Worm (Caenorhabditis elegans): ENCODE measurements around the gene mnm-2.

Gene mnm-2

DNA sequence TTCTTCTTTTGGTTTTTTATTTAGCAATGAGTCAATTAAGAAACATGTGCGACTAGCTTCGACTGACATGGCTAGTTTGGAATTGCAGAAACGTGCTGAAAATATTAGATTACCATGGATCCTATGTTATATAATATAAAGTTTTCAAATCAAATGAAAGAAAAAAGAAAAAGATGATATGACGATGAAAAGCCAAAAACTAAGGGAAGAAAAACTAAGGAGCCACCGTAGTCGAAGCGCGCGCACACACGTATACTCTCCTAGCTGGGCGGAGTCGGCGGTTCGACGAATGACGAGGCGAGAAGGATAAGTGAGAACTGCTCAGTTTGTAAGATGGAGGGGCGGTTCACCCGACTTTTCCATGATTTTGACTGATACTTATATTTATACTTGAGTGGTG, at the start of gene mnm-2:
Gene mnm-2 (minus strand): TSS at position 101 of the 400 bp plus-strand sequence.
- TF ChIP-seq nhr-80 (tag; optimal IDR thresholded peaks at IDR 0.05) (no peak), lir-1 (GFP tag; conservative IDR thresholded peaks at IDR 0.05) (no peak), nfya-1 (tag; optimal IDR thresholded peaks at IDR 0.05; ENCODE audit: borderline replicate concordance, insufficient read depth) (no peak), madf-6 (GFP tag; IDR thresholded peaks at IDR 0.05) (no peak)

DNA sequence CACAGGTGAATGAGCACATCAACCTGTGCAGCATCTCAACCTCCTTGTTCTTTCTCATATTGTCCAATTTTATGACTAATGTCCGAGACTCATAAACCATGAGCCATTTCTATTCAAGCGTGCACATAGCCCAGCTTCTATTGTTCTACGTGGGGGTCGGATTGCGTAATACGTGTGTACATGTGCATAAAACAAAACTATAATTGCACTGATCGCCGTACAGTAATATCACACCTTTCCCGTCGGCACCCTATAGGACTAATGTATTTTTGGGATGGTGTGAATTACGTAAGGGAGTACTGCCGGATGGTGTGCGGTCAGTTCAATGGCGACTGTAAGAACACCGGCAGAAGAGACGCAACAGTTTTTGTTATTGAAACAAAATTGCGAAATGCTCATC, 45.2 kb upstream of the mnm-2 start:
- TF ChIP-seq ztf-26 (tag; optimal IDR thresholded peaks at IDR 0.05) (no peak), Y79H2A.3 (GFP tag; conservative IDR thresholded peaks at IDR 0.05) (no peak), ztf-28 (GFP tag; IDR thresholded peaks at IDR 0.05) (no peak), ztf-3 (GFP tag; optimal IDR thresholded peaks at IDR 0.05) (no peak), ceh-27 (GFP tag; optimal IDR thresholded peaks at IDR 0.05) (no peak), madf-3 (GFP tag; IDR thresholded peaks at IDR 0.05) (no peak), nhr-80 (tag; optimal IDR thresholded peaks at IDR 0.05) (no peak), zfh-2 (GFP tag; conservative IDR thresholded peaks at IDR 0.05) (no peak), madf-6 (GFP tag; IDR thresholded peaks at IDR 0.05) (no peak), Y53F4B.3 (GFP tag; IDR thresholded peaks at IDR 0.05) (no peak), mel-28 (tag; optimal IDR thresholded peaks at IDR 0.05; ENCODE audit: borderline replicate concordance) (no peak), D2030.7 (GFP tag; IDR thresholded peaks at IDR 0.05) (no peak), rec-8 (tag; optimal IDR thresholded peaks at IDR 0.05) (no peak), mcd-1 (GFP tag; IDR thresholded peaks at IDR 0.05) (no peak), pha-4 (tag; optimal IDR thresholded peaks at IDR 0.05) (no peak), snpc-3.4 (tag; optimal IDR thresholded peaks at IDR 0.05) (no peak), nfya-2 (GFP tag; IDR thresholded peaks at IDR 0.05) (no peak)

DNA sequence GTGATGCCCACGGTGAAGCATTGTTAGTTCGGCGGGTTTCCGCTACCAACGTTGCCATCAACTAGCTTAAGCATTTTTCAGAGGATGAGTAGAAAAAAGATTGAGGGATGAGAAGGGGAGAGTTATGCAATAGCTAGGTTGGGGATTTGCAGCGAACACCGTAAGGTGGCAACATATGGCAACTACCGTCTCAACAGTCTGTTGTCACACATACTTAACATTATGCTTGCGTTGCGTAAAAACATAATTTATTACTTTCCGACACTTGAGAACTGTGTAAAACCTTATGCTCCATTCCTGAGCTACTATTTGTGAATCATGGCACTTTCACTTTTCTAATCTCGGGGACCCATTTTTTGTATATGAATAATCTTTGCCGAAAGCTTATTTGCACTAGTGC, 42.0 kb upstream of the mnm-2 start:
- no peak for TF ChIP-seq mxl-1 (tag; optimal IDR thresholded peaks at IDR 0.05)
- TF ChIP-seq dox-1 (GFP tag; IDR thresholded peaks at IDR 0.05) = no peak
- TF ChIP-seq lin-40 (tag; optimal IDR thresholded peaks at IDR 0.05) = no peak
- TF ChIP-seq nhr-120 (GFP tag; IDR thresholded peaks at IDR 0.05) = no peak
- TF ChIP-seq K11D2.4 (GFP tag; IDR thresholded peaks at IDR 0.05) = no peak
- TF ChIP-seq nhr-27 (tag; optimal IDR thresholded peaks at IDR 0.05) = no peak
- no peak for TF ChIP-seq D2030.7 (GFP tag; IDR thresholded peaks at IDR 0.05)
- no peak for TF ChIP-seq attf-3 (GFP tag; conservative IDR thresholded peaks at IDR 0.05)
- TF ChIP-seq athp-1 (tag; optimal IDR thresholded peaks at IDR 0.05) = no peak
- TF ChIP-seq B0035.1 (tag; optimal IDR thresholded peaks at IDR 0.05) = no peak
- no peak for TF ChIP-seq ztf-28 (GFP tag; IDR thresholded peaks at IDR 0.05)

DNA sequence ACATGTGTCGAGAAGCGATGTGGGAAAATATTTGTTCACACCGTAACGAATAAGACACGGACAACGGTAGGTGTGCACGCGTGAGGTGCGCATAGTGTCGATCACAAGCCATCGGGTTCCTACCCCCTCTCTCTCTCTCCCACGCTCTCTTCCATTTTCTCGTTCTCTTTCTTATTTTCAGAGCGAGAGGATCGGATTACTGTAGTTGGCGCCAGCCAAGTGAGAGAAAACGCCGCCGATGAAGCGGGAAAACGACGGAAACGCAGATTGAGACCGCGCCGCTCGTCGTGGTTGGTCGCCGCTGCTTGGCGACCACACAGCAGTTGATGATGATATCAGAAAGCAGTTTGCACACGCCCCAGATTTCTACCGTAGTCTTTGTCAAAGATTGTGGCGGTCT, 39.7 kb upstream of the mnm-2 start:
- no peak for TF ChIP-seq hrde-1 (tag; optimal IDR thresholded peaks at IDR 0.05; ENCODE audit: borderline replicate concordance)
- no peak for TF ChIP-seq sea-2 (GFP tag; IDR thresholded peaks at IDR 0.05)
- TF ChIP-seq zfh-2 (GFP tag; conservative IDR thresholded peaks at IDR 0.05) = peak; percentile 91
- no peak for TF ChIP-seq ztf-18 (tag; optimal IDR thresholded peaks at IDR 0.05)
- TF ChIP-seq sptf-2 (GFP tag; optimal IDR thresholded peaks at IDR 0.05) = no peak
- no peak for TF ChIP-seq ztf-22 (GFP tag; optimal IDR thresholded peaks at IDR 0.05)
- TF ChIP-seq nfyb-1 (GFP tag; IDR thresholded peaks at IDR 0.05) = peak; percentile 58; the same call in 1 of the 2 replicates
- no peak for TF ChIP-seq hlh-12 (tag; optimal IDR thresholded peaks at IDR 0.05)
- no peak for TF ChIP-seq ceh-40 (GFP tag; IDR thresholded peaks at IDR 0.05)
- no peak for TF ChIP-seq ccch-3 (GFP tag; optimal IDR thresholded peaks at IDR 0.05)
- TF ChIP-seq Y53G8AR.9 (GFP tag; conservative IDR thresholded peaks at IDR 0.05) = 0 out of 2 replicates have a peak, but pooled peaks have one; percentile 30
- no peak for TF ChIP-seq F23B12.7 (tag; optimal IDR thresholded peaks at IDR 0.05; ENCODE audit: insufficient read depth)
- TF ChIP-seq chd-7 (tag; optimal IDR thresholded peaks at IDR 0.05) = no peak

Measured in whole organism, young adult.